Fruit fly (Drosophila melanogaster) whole organism, embryonic: ENCODE results near the gene Cyp303a1.

ENCODE experiments used
- Atf6 ChIP-seq: fragments of 200-800 bp; sonication (Bioruptor generic); IDR thresholded peaks from 2 replicates; pipeline ENCODE4 v1.3.6; 2022; ENCODE audit warnings: missing biosample characterization, missing genetic modification characterization
- Bgb ChIP-seq: fragments of 200-800 bp; sonication (Bioruptor generic); IDR thresholded peaks from 2 replicates; pipeline ENCODE4 v1.3.6; 2022; ENCODE audit warnings: missing biosample characterization, missing genetic modification characterization; ENCODE audit not compliant: partially characterized antibody
- CG10543 ChIP-seq: fragments of 200-800 bp; sonication (Bioruptor generic); optimal IDR thresholded peaks from 3 replicates; lab custom pipeline; 2017; ENCODE audit warnings: missing biosample characterization, mild to moderate bottlenecking, missing genetic modification characterization, moderate library complexity
- CG10654 ChIP-seq: fragments of 200-800 bp; sonication (Bioruptor generic); optimal IDR thresholded peaks from 2 replicates; lab custom pipeline; 2016; ENCODE audit warnings: missing biosample characterization, missing genetic modification characterization
- CG10979 ChIP-seq: fragments of 200-800 bp; sonication (Bioruptor generic); optimal IDR thresholded peaks from 2 replicates; lab custom pipeline; 2018; ENCODE audit warnings: missing biosample characterization, mild to moderate bottlenecking, missing genetic modification characterization, moderate library complexity
- CG11504 ChIP-seq: fragments of 200-800 bp; sonication (Bioruptor generic); optimal IDR thresholded peaks from 3 replicates; lab custom pipeline; 2019; ENCODE audit warnings: missing biosample characterization, mild to moderate bottlenecking, missing genetic modification characterization, moderate library complexity
- CG12219 ChIP-seq: fragments of 200-800 bp; sonication (Bioruptor generic); optimal IDR thresholded peaks from 3 replicates; lab custom pipeline; 2018; ENCODE audit warnings: missing biosample characterization, mild to moderate bottlenecking, missing genetic modification characterization
- CG1233 ChIP-seq: fragments of 200-800 bp; sonication (Bioruptor generic); optimal IDR thresholded peaks from 4 replicates; lab custom pipeline; 2018; ENCODE audit warnings: missing biosample characterization, mild to moderate bottlenecking, missing genetic modification characterization
- CG15269 ChIP-seq: fragments of 200-800 bp; sonication (Bioruptor generic); optimal IDR thresholded peaks from 2 replicates; lab custom pipeline; 2018; ENCODE audit warnings: missing biosample characterization, mild to moderate bottlenecking, missing genetic modification characterization, moderate library complexity
- CG16815 ChIP-seq: fragments of 200-800 bp; sonication (Bioruptor generic); optimal IDR thresholded peaks from 3 replicates; lab custom pipeline; 2017; ENCODE audit warnings: missing biosample characterization, mild to moderate bottlenecking, missing genetic modification characterization
- CG2120 ChIP-seq: fragments of 200-800 bp; sonication (Bioruptor generic); optimal IDR thresholded peaks from 3 replicates; lab custom pipeline; 2016; ENCODE audit warnings: missing biosample characterization, missing genetic modification characterization
- CG30431 ChIP-seq: fragments of 200-800 bp; sonication (Bioruptor generic); optimal IDR thresholded peaks from 2 replicates; lab custom pipeline; 2017; ENCODE audit warnings: missing biosample characterization, missing genetic modification characterization
- CG31441 ChIP-seq: fragments of 200-800 bp; sonication (Bioruptor generic); IDR thresholded peaks from 2 replicates; pipeline ENCODE4 v1.3.6; 2022; ENCODE audit warnings: missing biosample characterization, missing genetic modification characterization
- CG4404 ChIP-seq: fragments of 200-800 bp; sonication (Bioruptor generic); IDR thresholded peaks from 2 replicates; pipeline ENCODE4 v1.3.6; 2022; ENCODE audit warnings: missing biosample characterization, missing genetic modification characterization
- Dek ChIP-seq: fragments of 200-800 bp; sonication (Bioruptor generic); optimal IDR thresholded peaks from 3 replicates; lab custom pipeline; 2019; ENCODE audit warnings: missing biosample characterization, mild to moderate bottlenecking, missing genetic modification characterization, moderate library complexity
- Dip2 ChIP-seq: fragments of 200-800 bp; sonication (Bioruptor generic); IDR thresholded peaks from 2 replicates; pipeline ENCODE4 v1.3.6; 2022; ENCODE audit warnings: missing biosample characterization, missing genetic modification characterization
- E2f2 ChIP-seq: fragments of 200-800 bp; sonication (Bioruptor generic); IDR thresholded peaks from 2 replicates; pipeline ENCODE4 v1.3.6; 2022; ENCODE audit warnings: missing biosample characterization, missing genetic modification characterization
- Elba2 ChIP-seq: fragments of 200-800 bp; sonication (Bioruptor generic); optimal IDR thresholded peaks from 3 replicates; lab custom pipeline; 2016; ENCODE audit warnings: missing biosample characterization, missing genetic modification characterization
- Ets97D ChIP-seq: fragments of 200-800 bp; sonication (Bioruptor generic); optimal IDR thresholded peaks from 3 replicates; lab custom pipeline; 2016; ENCODE audit warnings: missing biosample characterization, missing genetic modification characterization
- HLH3B ChIP-seq: fragments of 200-800 bp; sonication (Bioruptor generic); IDR thresholded peaks from 2 replicates; pipeline ENCODE4 v1.3.6; 2022; ENCODE audit warnings: missing biosample characterization, missing genetic modification characterization
- Lhr ChIP-seq: fragments of 200-800 bp; sonication (Bioruptor generic); optimal IDR thresholded peaks from 3 replicates; lab custom pipeline; 2017; ENCODE audit warnings: mild to moderate bottlenecking, missing biosample characterization, missing genetic modification reagents, missing genetic modification characterization
- Myb ChIP-seq: fragments of 200-800 bp; sonication (Bioruptor generic); optimal IDR thresholded peaks from 2 replicates; lab custom pipeline; 2016; ENCODE audit warnings: missing biosample characterization, missing genetic modification characterization
- Nf-YB ChIP-seq: fragments of 200-800 bp; sonication (Bioruptor generic); optimal IDR thresholded peaks from 3 replicates; lab custom pipeline; 2019; ENCODE audit warnings: missing biosample characterization, mild to moderate bottlenecking, missing genetic modification characterization, moderate library complexity
- Opbp ChIP-seq: fragments of 200-800 bp; sonication (Bioruptor generic); IDR thresholded peaks from 3 replicates; pipeline ENCODE4 v1.3.6; 2022; ENCODE audit warnings: missing biosample characterization, missing genetic modification characterization; ENCODE audit not compliant: partially characterized antibody
- PHDP ChIP-seq: fragments of 200-800 bp; sonication (Bioruptor generic); optimal IDR thresholded peaks from 3 replicates; lab custom pipeline; 2018; ENCODE audit warnings: missing biosample characterization, mild to moderate bottlenecking, missing genetic modification characterization, moderate library complexity
- Poxn ChIP-seq: fragments of 200-800 bp; sonication (Bioruptor generic); IDR thresholded peaks from 2 replicates; pipeline ENCODE4 v1.3.6; 2022; ENCODE audit warnings: missing biosample characterization, missing genetic modification characterization
- Ptx1 ChIP-seq: fragments of 200-800 bp; sonication (Bioruptor generic); IDR thresholded peaks from 2 replicates; pipeline ENCODE4 v1.3.6; 2022; ENCODE audit warnings: missing biosample characterization, missing genetic modification characterization
- Sin3A ChIP-seq: fragments of >200 bp; optimal IDR thresholded peaks from 2 replicates; lab custom pipeline; 2018
- Sry-β ChIP-seq: fragments of 200-800 bp; sonication (Bioruptor generic); optimal IDR thresholded peaks from 2 replicates; lab custom pipeline; 2018; ENCODE audit warnings: missing biosample characterization, mild to moderate bottlenecking, missing genetic modification characterization, moderate library complexity
- TFAM ChIP-seq: fragments of 200-800 bp; sonication (Bioruptor generic); optimal IDR thresholded peaks from 2 replicates; lab custom pipeline; 2017; ENCODE audit warnings: missing biosample characterization, missing genetic modification characterization, inconsistent platforms
- Xbp1 ChIP-seq: fragments of 200-800 bp; sonication (Bioruptor generic); optimal IDR thresholded peaks from 3 replicates; lab custom pipeline; 2016; ENCODE audit warnings: missing biosample characterization, mild to moderate bottlenecking, missing genetic modification characterization
- ato ChIP-seq: fragments of 200-800 bp; sonication (Bioruptor generic); IDR thresholded peaks from 2 replicates; pipeline ENCODE4 v1.3.6; 2022; ENCODE audit warnings: missing biosample characterization, missing genetic modification characterization; ENCODE audit not compliant: partially characterized antibody
- bowl ChIP-seq: fragments of 200-800 bp; sonication (Bioruptor generic); IDR thresholded peaks from 2 replicates; pipeline ENCODE4 v1.3.6; 2022; ENCODE audit warnings: missing biosample characterization, missing genetic modification characterization
- bsh ChIP-seq, 2 experiments: fragments of 200-800 bp; sonication (Bioruptor generic); optimal IDR thresholded peaks; 2 replicates each; lab custom pipeline; 2017 to 2018; ENCODE audit warnings: mild to moderate bottlenecking in 2 of 2, missing biosample characterization in 2 of 2, missing genetic modification characterization in 2 of 2, moderate library complexity in 1 of 2
- caup ChIP-seq: fragments of 200-800 bp; sonication (Bioruptor generic); optimal IDR thresholded peaks from 3 replicates; lab custom pipeline; 2017; ENCODE audit warnings: missing biosample characterization, mild to moderate bottlenecking, missing genetic modification characterization, moderate library complexity; ENCODE audit not compliant: severe bottlenecking
- chif ChIP-seq, 2 experiments: fragments of 200-800 bp; sonication (Bioruptor generic); optimal IDR thresholded peaks; 3 replicates each; lab custom pipeline; 2016; ENCODE audit warnings: missing biosample characterization in 2 of 2, missing genetic modification characterization in 2 of 2
- dmrt99B ChIP-seq: fragments of 200-800 bp; sonication (Bioruptor generic); optimal IDR thresholded peaks from 2 replicates; lab custom pipeline; 2018; ENCODE audit warnings: missing biosample characterization, mild to moderate bottlenecking, missing genetic modification characterization, moderate library complexity
- ewg ChIP-seq: fragments of 200-800 bp; sonication (Bioruptor generic); optimal IDR thresholded peaks from 3 replicates; lab custom pipeline; 2017; ENCODE audit warnings: mild to moderate bottlenecking, missing biosample characterization, missing genetic modification reagents, missing genetic modification characterization
- fd102C ChIP-seq: fragments of 200-800 bp; sonication (Bioruptor generic); optimal IDR thresholded peaks from 2 replicates; lab custom pipeline; 2018; ENCODE audit warnings: missing biosample characterization, mild to moderate bottlenecking, missing genetic modification characterization, moderate library complexity
- gcm ChIP-seq: fragments of 200-800 bp; sonication (Bioruptor generic); optimal IDR thresholded peaks from 2 replicates; lab custom pipeline; 2019; ENCODE audit warnings: missing biosample characterization, mild to moderate bottlenecking, missing genetic modification characterization, moderate library complexity
- gcm2 ChIP-seq: fragments of 200-800 bp; sonication (Bioruptor generic); optimal IDR thresholded peaks from 2 replicates; lab custom pipeline; 2016; ENCODE audit warnings: missing biosample characterization, missing genetic modification characterization
- jing ChIP-seq: fragments of 200-800 bp; sonication (Bioruptor generic); optimal IDR thresholded peaks from 2 replicates; lab custom pipeline; 2018; ENCODE audit warnings: missing biosample characterization, mild to moderate bottlenecking, missing genetic modification characterization
- lab ChIP-seq: fragments of 200-800 bp; sonication (Bioruptor generic); optimal IDR thresholded peaks from 3 replicates; lab custom pipeline; 2017; ENCODE audit warnings: missing biosample characterization, missing genetic modification characterization, mild to moderate bottlenecking, moderate library complexity, missing genetic modification reagents
- mam ChIP-seq: fragments of 200-800 bp; sonication (Bioruptor generic); optimal IDR thresholded peaks from 3 replicates; lab custom pipeline; 2016; ENCODE audit warnings: missing biosample characterization, missing genetic modification characterization
- nerfin-2 ChIP-seq: fragments of 200-800 bp; sonication (Bioruptor generic); IDR thresholded peaks from 2 replicates; pipeline ENCODE4 v1.3.6; 2022; ENCODE audit warnings: missing biosample characterization, missing genetic modification characterization; ENCODE audit not compliant: partially characterized antibody
- otp ChIP-seq: fragments of 200-800 bp; sonication (Bioruptor generic); IDR thresholded peaks from 3 replicates; pipeline ENCODE4, ENCODE4 v1.3.6; 2022; ENCODE audit warnings: missing biosample characterization, missing genetic modification characterization
- psq ChIP-seq: fragments of 200-800 bp; sonication (Bioruptor generic); optimal IDR thresholded peaks from 2 replicates; lab custom pipeline; 2017; ENCODE audit warnings: missing biosample characterization, missing genetic modification characterization
- ro ChIP-seq: fragments of 200-800 bp; sonication (Bioruptor generic); IDR thresholded peaks from 2 replicates; pipeline ENCODE4 v1.3.6; 2022; ENCODE audit warnings: missing biosample characterization, missing genetic modification characterization
- sisA ChIP-seq: fragments of 200-800 bp; sonication (Bioruptor generic); IDR thresholded peaks from 2 replicates; pipeline ENCODE4 v1.3.6; 2022; ENCODE audit warnings: missing biosample characterization, missing genetic modification characterization
- yki ChIP-seq: fragments of >200 bp; optimal IDR thresholded peaks from 3 replicates; lab custom pipeline; 2018
- zfh1 ChIP-seq: fragments of 200-800 bp; sonication (Bioruptor generic); IDR thresholded peaks from 3 replicates; pipeline ENCODE4 v1.3.6; 2022; ENCODE audit warnings: missing biosample characterization, missing genetic modification characterization

Cyp303a1 gene

DNA sequence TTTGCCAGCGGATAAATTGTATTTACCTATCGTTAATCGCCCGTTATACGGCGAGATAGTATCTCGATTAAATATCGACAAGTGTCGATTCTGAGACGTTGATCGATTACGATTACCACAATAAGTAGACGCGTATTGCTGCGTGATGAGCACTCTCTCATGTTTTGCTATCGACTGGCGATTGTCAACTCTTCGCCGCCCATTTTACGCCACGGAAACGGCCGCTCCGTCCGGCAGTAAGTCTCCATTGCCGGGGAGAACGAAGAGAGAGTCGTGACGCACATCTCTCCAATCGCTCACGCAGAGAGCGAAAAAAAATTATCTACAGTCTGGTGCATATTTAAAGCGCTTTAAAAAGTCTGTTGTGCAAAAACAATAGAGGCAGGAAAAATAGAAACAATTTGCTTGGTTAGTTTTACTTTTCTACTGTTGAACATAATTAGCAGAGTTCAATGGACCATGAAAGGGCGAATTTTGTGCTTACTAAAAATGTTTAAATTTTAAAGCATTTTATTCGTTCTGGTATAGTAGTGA is 42.3 kb upstream of the Cyp303a1 start, which contains the start of gene CG46309 (continued):
- no peak for TF ChIP-seq bsh (GFP tag; optimal IDR thresholded peaks at IDR 0.05; lab: Kevin White, UChicago)
- TF ChIP-seq Ets97D (GFP tag; lab: Kevin White, UChicago) = peak; percentile 49
- TF ChIP-seq CG31441 (GFP tag; lab: Robert Waterston, UW) = no peak
- peak; percentile 58 for TF ChIP-seq PHDP
- no peak for TF ChIP-seq Dek
- no peak for TF ChIP-seq CG4404 (GFP tag; lab: Robert Waterston, UW)
- TF ChIP-seq Dip2 (GFP tag; lab: Robert Waterston, UW) = no peak
- peak; percentile 94 for TF ChIP-seq Bgb (GFP tag; lab: Robert Waterston, UW)
- TF ChIP-seq CG12219 (GFP tag; lab: Kevin White, UChicago) = peak; percentile 40
- no peak for TF ChIP-seq jing (GFP tag; lab: Kevin White, UChicago)
- TF ChIP-seq Nf-YB = no peak
- TF ChIP-seq CG30431 (GFP tag; lab: Kevin White, UChicago) = no peak
- peak; percentile 98 for TF ChIP-seq ato (GFP tag; lab: Robert Waterston, UW)
- no peak for TF ChIP-seq zfh1 (GFP tag; lab: Robert Waterston, UW)
- TF ChIP-seq otp (GFP tag; lab: Robert Waterston, UW) = no peak
- peak; percentile 73 for TF ChIP-seq Myb (GFP tag; lab: Kevin White, UChicago)
- TF ChIP-seq Sry-β = no peak
- TF ChIP-seq Sin3A (lab: Kevin White, UChicago) = no peak
- no peak for TF ChIP-seq ro (GFP tag; lab: Robert Waterston, UW)
- no peak for TF ChIP-seq Atf6 (GFP tag; lab: Robert Waterston, UW)
- no peak for TF ChIP-seq sisA (GFP tag; lab: Robert Waterston, UW)
- no peak; the same call in 1 of the 3 replicates for TF ChIP-seq Opbp (GFP tag; lab: Robert Waterston, UW)
- TF ChIP-seq CG10979 (tag; lab: Kevin White, UChicago) = no peak
- peak; percentile 74 for TF ChIP-seq CG2120 (GFP tag; lab: Kevin White, UChicago)
- peak; percentile 64 for TF ChIP-seq CG10543
- no peak; the same call in 1 of the 2 replicates for TF ChIP-seq HLH3B
- no peak for TF ChIP-seq Ptx1 (GFP tag; lab: Robert Waterston, UW)
- TF ChIP-seq Poxn = no peak
- no peak for TF ChIP-seq Elba2
- no peak for TF ChIP-seq psq (GFP tag; lab: Kevin White, UChicago)
- TF ChIP-seq yki (lab: Kevin White, UChicago) = peak; percentile 43
- no peak for TF ChIP-seq CG11504 (tag; lab: Kevin White, UChicago)
- no peak for TF ChIP-seq ewg
- no peak for TF ChIP-seq gcm2 (GFP tag; lab: Kevin White, UChicago)
- no peak for TF ChIP-seq Xbp1
- TF ChIP-seq nerfin-2 (GFP tag; lab: Robert Waterston, UW) = peak; percentile 99
- TF ChIP-seq E2f2 (GFP tag; lab: Robert Waterston, UW) = no peak
- no peak for TF ChIP-seq fd102C (GFP tag; lab: Kevin White, UChicago)
- TF ChIP-seq Lhr (GFP tag; lab: Kevin White, UChicago) = no peak
- no peak for TF ChIP-seq CG16815 (GFP tag; lab: Kevin White, UChicago)
- no peak for TF ChIP-seq CG10654 (GFP tag; lab: Kevin White, UChicago)
- TF ChIP-seq TFAM (GFP tag; lab: Kevin White, UChicago) = no peak
- no peak for TF ChIP-seq dmrt99B
- peak; percentile 46 for TF ChIP-seq caup (GFP tag; lab: Kevin White, UChicago)
- no peak for TF ChIP-seq gcm (GFP tag; lab: Kevin White, UChicago)
- TF ChIP-seq mam = peak; percentile 44
- peak; percentile 59 for TF ChIP-seq lab (GFP tag; lab: Kevin White, UChicago)
- no peak for TF ChIP-seq CG15269
- peak in 1 of 2 experiments; percentile 42 for TF ChIP-seq chif (GFP tag; optimal IDR thresholded peaks at IDR 0.05; lab: Kevin White, UChicago)
- TF ChIP-seq bowl = peak; percentile 53; the same call in 1 of the 2 replicates
- TF ChIP-seq CG1233 (GFP tag; lab: Kevin White, UChicago) = no peak
